Worm (Caenorhabditis elegans) whole organism, mixed stage, embryonic: ENCODE measurements around the gene K09E4.4.

ENCODE experiments used
- ceh-43 ChIP-seq: fragments of 200-800 bp; sonication (Bioruptor generic); optimal IDR thresholded peaks from 2 replicates; lab custom pipeline; 2018; ENCODE audit warnings: mild to moderate bottlenecking, missing genetic modification characterization, moderate library complexity, missing compliant biosample characterization
- elt-1 ChIP-seq: sonication (generic microtip); optimal IDR thresholded peaks from 2 replicates; lab custom pipeline; 2017; ENCODE audit warnings: missing genetic modification characterization, mild to moderate bottlenecking, missing compliant biosample characterization, antibody characterized with exemption, moderate library complexity, borderline replicate concordance; ENCODE audit not compliant: insufficient read depth
- flh-1 ChIP-seq: fragments of 200-800 bp; sonication (Bioruptor generic); optimal IDR thresholded peaks from 2 replicates; lab custom pipeline; 2018; ENCODE audit warnings: mild to moderate bottlenecking, missing genetic modification characterization, moderate library complexity, missing compliant biosample characterization
- hlh-1 ChIP-seq: fragments of 150-350 bp; optimal IDR thresholded peaks from 2 replicates; lab custom pipeline; 2014; ENCODE audit warnings: missing biosample characterization, missing genetic modification reagents, missing genetic modification characterization
- lsy-2 ChIP-seq: fragments of 150-350 bp; optimal IDR thresholded peaks from 2 replicates; lab custom pipeline; 2014; ENCODE audit warnings: missing biosample characterization, missing genetic modification characterization
- mep-1 ChIP-seq: fragments of 150-350 bp; optimal IDR thresholded peaks from 2 replicates; lab custom pipeline; 2017; ENCODE audit warnings: missing biosample characterization, missing genetic modification reagents, missing genetic modification characterization, inconsistent platforms
- nhr-12 ChIP-seq: fragments of 150-350 bp; optimal IDR thresholded peaks from 2 replicates; lab custom pipeline; 2014; ENCODE audit warnings: missing biosample characterization, missing genetic modification characterization
- nhr-76 ChIP-seq: sonication (generic microtip); optimal IDR thresholded peaks from 2 replicates; lab custom pipeline; 2017; ENCODE audit warnings: missing biosample characterization, missing genetic modification characterization
- pha-4 ChIP-seq: fragments of 150-350 bp; optimal IDR thresholded peaks from 2 replicates; lab custom pipeline; 2018; ENCODE audit warnings: missing biosample characterization, missing genetic modification reagents, missing genetic modification characterization
- unc-62 ChIP-seq: fragments of 150-350 bp; optimal IDR thresholded peaks from 2 replicates; lab custom pipeline; 2014; ENCODE audit warnings: missing biosample characterization, missing genetic modification reagents, missing genetic modification characterization
- ztf-11 ChIP-seq: fragments of 150-350 bp; optimal IDR thresholded peaks from 2 replicates; lab custom pipeline; 2014; ENCODE audit warnings: missing biosample characterization, missing genetic modification characterization

ce11 chrII:14068607-14069006 lies 53.4 kb downstream of the K09E4.4 start, which contains the start of gene xrn-1:
- TF ChIP-seq nhr-12 (tag; lab: Kevin White, UChicago) = no peak
- TF ChIP-seq lsy-2 (tag; lab: Kevin White, UChicago) = no peak
- TF ChIP-seq nhr-76 (tag; lab: Kevin White, UChicago) = no peak
- TF ChIP-seq ztf-11 = no peak
- no peak for TF ChIP-seq pha-4 (tag; lab: Kevin White, UChicago)
- TF ChIP-seq unc-62 (GFP tag; lab: Kevin White, UChicago) = no peak
- no peak for TF ChIP-seq hlh-1 (tag; lab: Kevin White, UChicago)
- no peak for TF ChIP-seq mep-1 (tag; lab: Kevin White, UChicago)
- TF ChIP-seq elt-1 = no peak
- no peak for TF ChIP-seq flh-1
- no peak for TF ChIP-seq ceh-43 (GFP tag; lab: Kevin White, UChicago)
